Worm (Caenorhabditis elegans) whole organism, young adult: ENCODE data around the gene C34B4.4.

Source experiments
- B0019.2 ChIP-seq: fragments of 200-800 bp; sonication (Bioruptor generic); conservative IDR thresholded peaks from 2 replicates; pipeline ENCODE4 v1.3.6; 2022; ENCODE audit warnings: missing genetic modification reagents, missing genetic modification characterization, missing compliant biosample characterization
- ama-1 ChIP-seq, 3 experiments: fragments of 150-350 bp in 1 of 3; sonication (generic microtip) in 2 of 3; optimal IDR thresholded peaks; 2 replicates each; lab custom pipeline; 2014 to 2018; ENCODE audit warnings: missing biosample characterization in 2 of 3, missing genetic modification characterization in 2 of 3, missing genetic modification reagents in 2 of 3
- atf-7 ChIP-seq: sonication (generic microtip); optimal IDR thresholded peaks from 2 replicates; lab custom pipeline; 2017; ENCODE audit warnings: mild to moderate bottlenecking, missing genetic modification characterization, missing compliant biosample characterization
- die-1 ChIP-seq: sonication (generic microtip); optimal IDR thresholded peaks from 2 replicates; lab custom pipeline; 2016; ENCODE audit warnings: missing genotype, mild to moderate bottlenecking, missing genetic modification characterization, missing compliant biosample characterization
- lir-1 ChIP-seq: fragments of 200-800 bp; sonication (Bioruptor generic); conservative IDR thresholded peaks from 2 replicates; pipeline ENCODE4 v1.3.6; 2022; ENCODE audit warnings: missing genetic modification reagents, missing genetic modification characterization, missing compliant biosample characterization
- mel-28 ChIP-seq: sonication (generic microtip); optimal IDR thresholded peaks from 2 replicates; lab custom pipeline; 2016; ENCODE audit warnings: borderline replicate concordance, mild to moderate bottlenecking, missing genetic modification characterization, missing compliant biosample characterization
- nfya-1 ChIP-seq: sonication (generic microtip); optimal IDR thresholded peaks from 2 replicates; lab custom pipeline; 2017; ENCODE audit warnings: antibody characterized with exemption, missing compliant biosample characterization, missing genetic modification characterization, borderline replicate concordance; ENCODE audit not compliant: insufficient read depth
- unc-130 ChIP-seq: sonication (generic microtip); optimal IDR thresholded peaks from 2 replicates; lab custom pipeline; 2016; ENCODE audit warnings: missing genetic modification reagents, missing genetic modification characterization, missing compliant biosample characterization

- TF ChIP-seq lir-1 (GFP tag; lab: Robert Waterston, UW) (no peak), ama-1 (optimal IDR thresholded peaks at IDR 0.05; lab: Kevin White, UChicago) (no peak), ama-1 (GFP tag; optimal IDR thresholded peaks at IDR 0.05; lab: Kevin White, UChicago) (no peak), atf-7 (tag; lab: Kevin White, UChicago) (no peak), mel-28 (tag; lab: Kevin White, UChicago) (no peak), die-1 (tag; lab: Kevin White, UChicago) (no peak), nfya-1 (tag; lab: Kevin White, UChicago) (no peak), unc-130 (GFP tag; lab: Kevin White, UChicago) (no peak), B0019.2 (GFP tag; lab: Robert Waterston, UW) (no peak)
These were observed 26.0 kb upstream of the C34B4.4 start for ce11 chrV:13064164-13064563.
